Fruit fly (Drosophila melanogaster) whole organism, embryonic: Measurements from ENCODE around the gene CG14406.

ENCODE experiments used
- CG11398 ChIP-seq: fragments of 200-800 bp; sonication (Bioruptor generic); optimal IDR thresholded peaks from 2 replicates; lab custom pipeline; 2016; ENCODE audit warnings: missing biosample characterization, missing genetic modification characterization
- CoRest ChIP-seq: fragments of 200-800 bp; sonication (Bioruptor generic); optimal IDR thresholded peaks from 3 replicates; lab custom pipeline; 2018; ENCODE audit warnings: missing biosample characterization, mild to moderate bottlenecking, missing genetic modification characterization, moderate library complexity
- Kr ChIP-seq: fragments of 200-800 bp; sonication (Bioruptor generic); optimal IDR thresholded peaks from 2 replicates; lab custom pipeline; 2017; ENCODE audit warnings: missing biosample characterization, mild to moderate bottlenecking, missing genetic modification characterization
- NC2β ChIP-seq: fragments of 200-800 bp; sonication (Bioruptor generic); optimal IDR thresholded peaks from 2 replicates; lab custom pipeline; 2016; ENCODE audit warnings: missing biosample characterization, missing genetic modification characterization
- org-1 ChIP-seq: fragments of 200-800 bp; sonication (Bioruptor generic); optimal IDR thresholded peaks from 2 replicates; lab custom pipeline; 2017; ENCODE audit warnings: missing biosample characterization, missing genetic modification characterization
- pb ChIP-seq: fragments of 200-800 bp; sonication (Bioruptor generic); optimal IDR thresholded peaks from 3 replicates; lab custom pipeline; 2016; ENCODE audit warnings: missing biosample characterization, missing genetic modification characterization
- wdn ChIP-seq: fragments of 200-800 bp; sonication (Bioruptor generic); IDR thresholded peaks from 2 replicates; pipeline ENCODE4 v1.3.6; 2022; ENCODE audit warnings: missing biosample characterization, missing genetic modification characterization

- no peak for TF ChIP-seq pb (GFP tag; lab: Kevin White, UChicago)
- TF ChIP-seq NC2β (GFP tag; lab: Kevin White, UChicago), result no peak
- no peak for TF ChIP-seq Kr (GFP tag; lab: Kevin White, UChicago)
- TF ChIP-seq CG11398 (GFP tag; lab: Kevin White, UChicago), result no peak
- no peak for TF ChIP-seq CoRest
- TF ChIP-seq org-1, result no peak
- no peak for TF ChIP-seq wdn (GFP tag; lab: Robert Waterston, UW)
These were observed 38.6 kb upstream of the CG14406 start for dm6 chrX:14949227-14949626.
